Worm (Caenorhabditis elegans) whole organism, early embryonic: ENCODE results near the gene W07G4.5.

Experiments
- B0310.2 ChIP-seq: sonication (generic microtip); optimal IDR thresholded peaks from 2 replicates; lab custom pipeline; 2016; ENCODE audit warnings: mild to moderate bottlenecking, missing genetic modification characterization, missing compliant biosample characterization
- F13C5.2 ChIP-seq: sonication (generic microtip); optimal IDR thresholded peaks from 2 replicates; lab custom pipeline; 2017; ENCODE audit warnings: mild to moderate bottlenecking, missing genetic modification characterization, inconsistent platforms, missing compliant biosample characterization
- aly-1 ChIP-seq: sonication (generic microtip); optimal IDR thresholded peaks from 2 replicates; lab custom pipeline; 2016; ENCODE audit warnings: missing genetic modification characterization, missing compliant biosample characterization
- ama-1 ChIP-seq: fragments of 150-350 bp; optimal IDR thresholded peaks from 2 replicates; lab custom pipeline; 2014
- ceh-13 ChIP-seq: fragments of 200-800 bp; sonication (Bioruptor generic); optimal IDR thresholded peaks from 2 replicates; lab custom pipeline; 2018; ENCODE audit warnings: mild to moderate bottlenecking, missing genetic modification characterization, missing compliant biosample characterization
- ceh-36 ChIP-seq: sonication (generic microtip); optimal IDR thresholded peaks from 2 replicates; lab custom pipeline; 2016; ENCODE audit warnings: missing genetic modification characterization, inconsistent platforms, missing compliant biosample characterization
- ets-7 ChIP-seq: sonication (generic microtip); optimal IDR thresholded peaks from 2 replicates; lab custom pipeline; 2016; ENCODE audit warnings: missing genotype, missing genetic modification characterization, missing compliant biosample characterization
- flt-1 ChIP-seq: fragments of 200-800 bp; sonication (Bioruptor generic); IDR thresholded peaks from 2 replicates; pipeline ENCODE4 v1.3.6; 2022; ENCODE audit warnings: missing genetic modification characterization, missing compliant biosample characterization
- hmbx-1 ChIP-seq: sonication (generic microtip); optimal IDR thresholded peaks from 2 replicates; lab custom pipeline; 2016; ENCODE audit warnings: mild to moderate bottlenecking, missing genetic modification characterization, missing compliant biosample characterization
- hmg-4 ChIP-seq: fragments of 200-800 bp; sonication (Bioruptor generic); optimal IDR thresholded peaks from 2 replicates; lab custom pipeline; 2018; ENCODE audit warnings: mild to moderate bottlenecking, missing genetic modification characterization, missing compliant biosample characterization
- hnd-1 ChIP-seq: sonication (generic microtip); optimal IDR thresholded peaks from 2 replicates; lab custom pipeline; 2016; ENCODE audit warnings: missing genetic modification characterization, missing compliant biosample characterization
- pes-1 ChIP-seq: fragments of 200-800 bp; sonication (Bioruptor generic); IDR thresholded peaks from 2 replicates; pipeline ENCODE4 v1.3.6; 2022; ENCODE audit warnings: missing genetic modification reagents, missing genetic modification characterization, missing compliant biosample characterization
- scrt-1 ChIP-seq: fragments of 200-800 bp; sonication (Bioruptor generic); IDR thresholded peaks from 2 replicates; pipeline ENCODE4 v1.3.6; 2022; ENCODE audit warnings: missing genetic modification characterization, missing compliant biosample characterization
- sea-1 ChIP-seq: fragments of 200-800 bp; sonication (Bioruptor generic); conservative IDR thresholded peaks from 2 replicates; pipeline ENCODE4 v1.3.6; 2022; ENCODE audit warnings: missing genetic modification characterization, missing compliant biosample characterization
- tbx-11 ChIP-seq: fragments of 200-800 bp; sonication (Bioruptor generic); IDR thresholded peaks from 2 replicates; pipeline ENCODE4 v1.3.6; 2022; ENCODE audit warnings: missing genetic modification characterization, missing compliant biosample characterization
- tbx-37 ChIP-seq: fragments of 200-800 bp; sonication (Bioruptor generic); conservative IDR thresholded peaks from 2 replicates; pipeline ENCODE4 v1.3.6; 2022; ENCODE audit warnings: missing genetic modification reagents, missing genetic modification characterization, missing compliant biosample characterization
- tra-4 ChIP-seq: sonication (generic microtip); optimal IDR thresholded peaks from 2 replicates; lab custom pipeline; 2017; ENCODE audit warnings: missing genetic modification characterization, missing compliant biosample characterization

The W07G4.5 gene

DNA sequence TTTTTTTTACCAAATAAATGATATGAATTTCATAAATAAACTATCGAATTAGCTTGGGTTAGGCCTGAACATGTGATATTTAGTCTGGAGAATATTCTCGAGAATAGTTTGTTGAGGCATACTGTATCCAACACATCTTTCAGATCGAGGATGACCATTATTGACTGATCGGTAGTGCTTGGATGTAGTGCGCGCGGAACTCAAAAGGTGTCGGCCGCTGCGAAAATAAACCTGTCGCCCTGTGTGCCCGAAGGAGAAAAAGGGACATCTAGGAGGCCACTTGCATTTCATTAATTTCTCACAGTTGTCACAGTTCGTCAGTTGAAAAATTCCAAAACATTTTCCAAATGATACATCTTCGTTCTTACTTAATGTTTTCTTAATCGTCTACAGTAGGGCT is 16.4 kb downstream of the W07G4.5 start:
- TF ChIP-seq ets-7 (tag; lab: Kevin White, UChicago) (no peak), flt-1 (GFP tag; lab: Robert Waterston, UW) (no peak), pes-1 (no peak), tbx-11 (GFP tag; lab: Robert Waterston, UW) (no peak), ama-1 (lab: Kevin White, UChicago) (no peak), ceh-13 (GFP tag; lab: Kevin White, UChicago) (no peak), hnd-1 (tag; lab: Kevin White, UChicago) (no peak), hmbx-1 (tag; lab: Kevin White, UChicago) (no peak), tbx-37 (GFP tag; lab: Robert Waterston, UW) (no peak), ceh-36 (tag; lab: Kevin White, UChicago) (no peak), sea-1 (GFP tag; lab: Robert Waterston, UW) (no peak), B0310.2 (no peak)

ce11 chrV:13070278-13070677 is 22.5 kb downstream of the W07G4.5 start:
- TF ChIP-seq ama-1 (lab: Kevin White, UChicago) (no peak), B0310.2 (no peak), tbx-37 (GFP tag; lab: Robert Waterston, UW) (no peak), aly-1 (no peak), sea-1 (GFP tag; lab: Robert Waterston, UW) (no peak), ceh-13 (GFP tag; lab: Kevin White, UChicago) (no peak), ets-7 (tag; lab: Kevin White, UChicago) (no peak), scrt-1 (no peak), ceh-36 (tag; lab: Kevin White, UChicago) (no peak), hmg-4 (GFP tag; lab: Kevin White, UChicago) (no peak), tra-4 (no peak), hmbx-1 (tag; lab: Kevin White, UChicago) (no peak), tbx-11 (GFP tag; lab: Robert Waterston, UW) (no peak)

DNA sequence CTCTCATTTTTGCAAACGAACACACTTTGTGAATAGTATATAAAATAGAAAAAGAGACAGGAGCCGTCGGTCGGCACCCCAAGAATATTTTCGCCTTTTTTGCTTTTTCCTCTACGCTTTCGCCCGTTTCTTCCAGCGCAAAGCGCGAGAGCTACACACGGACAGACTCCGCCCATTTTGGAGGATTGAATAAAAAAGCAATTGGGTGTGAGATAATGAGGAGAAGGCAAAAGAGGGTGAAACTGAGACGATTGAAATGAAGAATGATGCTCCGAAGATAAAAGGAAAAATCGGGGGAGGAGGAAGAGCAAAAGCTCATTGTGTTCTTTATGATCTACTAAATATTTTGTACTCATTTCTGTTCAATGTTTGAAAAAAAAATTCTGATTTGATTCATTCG is 23.3 kb downstream of the W07G4.5 start, which contains the start of gene C34B4.3:
C34B4.3 (minus strand) TSS at position 101 of the 400 bp plus-strand sequence.
- TF ChIP-seq hmbx-1 (tag; lab: Kevin White, UChicago) (no peak), tbx-11 (GFP tag; lab: Robert Waterston, UW) (no peak), B0310.2 (no peak), F13C5.2 (tag; lab: Kevin White, UChicago) (no peak), sea-1 (GFP tag; lab: Robert Waterston, UW) (no peak), hnd-1 (tag; lab: Kevin White, UChicago) (no peak), pes-1 (no peak), tra-4 (no peak), hmg-4 (GFP tag; lab: Kevin White, UChicago) (no peak), ceh-36 (tag; lab: Kevin White, UChicago) (no peak), tbx-37 (GFP tag; lab: Robert Waterston, UW) (no peak), scrt-1 (no peak), ets-7 (tag; lab: Kevin White, UChicago) (no peak), ama-1 (lab: Kevin White, UChicago) (no peak), aly-1 (no peak), flt-1 (GFP tag; lab: Robert Waterston, UW) (no peak)

DNA sequence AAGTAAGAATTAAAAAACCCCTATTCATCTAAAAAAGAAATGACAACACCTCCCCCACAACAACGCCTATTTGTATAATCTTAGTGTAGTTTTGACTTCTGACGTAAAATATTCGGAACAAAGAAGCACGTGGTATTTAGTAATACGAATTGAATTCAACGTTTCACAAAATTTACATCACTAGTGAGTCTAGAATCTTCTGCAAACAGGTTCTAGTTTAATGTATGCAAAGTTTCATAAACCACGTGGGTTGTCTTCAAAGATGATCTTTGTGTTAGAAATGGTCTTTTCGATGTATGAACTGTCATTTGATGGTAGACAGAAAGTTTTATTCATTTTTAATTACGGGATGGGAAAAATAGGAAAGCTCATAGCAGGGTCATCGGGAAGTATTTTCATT is 25.4 kb downstream of the W07G4.5 start:
- TF ChIP-seq F13C5.2 (tag; lab: Kevin White, UChicago) (no peak), B0310.2 (no peak), hmg-4 (GFP tag; lab: Kevin White, UChicago) (no peak), aly-1 (no peak), hmbx-1 (tag; lab: Kevin White, UChicago) (no peak), sea-1 (GFP tag; lab: Robert Waterston, UW) (no peak), ama-1 (lab: Kevin White, UChicago) (no peak), flt-1 (GFP tag; lab: Robert Waterston, UW) (no peak), tbx-11 (GFP tag; lab: Robert Waterston, UW) (no peak), ets-7 (tag; lab: Kevin White, UChicago) (no peak), tbx-37 (GFP tag; lab: Robert Waterston, UW) (no peak), ceh-13 (GFP tag; lab: Kevin White, UChicago) (no peak), ceh-36 (tag; lab: Kevin White, UChicago) (no peak), pes-1 (no peak), hnd-1 (tag; lab: Kevin White, UChicago) (no peak), tra-4 (no peak), scrt-1 (no peak)

DNA sequence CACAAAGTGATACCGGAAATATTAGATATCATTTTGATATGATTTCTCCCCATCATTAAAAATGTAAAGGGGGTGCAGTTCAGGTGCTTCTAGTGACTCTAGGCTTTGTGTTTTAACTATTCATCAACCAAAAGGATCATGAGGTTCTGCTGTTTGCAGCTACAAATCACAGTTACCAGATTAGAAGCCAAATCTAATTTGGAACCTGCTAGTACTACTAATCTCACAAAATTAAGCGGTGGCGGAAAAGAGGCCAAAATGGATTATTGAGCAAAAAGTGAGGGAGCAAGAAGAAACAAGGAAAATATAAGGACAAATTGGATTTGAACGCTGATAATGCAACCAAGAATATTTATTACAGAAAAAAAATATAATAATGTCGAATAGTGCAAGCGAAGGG is 26.4 kb downstream of the W07G4.5 start:
- TF ChIP-seq aly-1, result no peak
- no peak for TF ChIP-seq hmbx-1 (tag; lab: Kevin White, UChicago)
- TF ChIP-seq tbx-37 (GFP tag; lab: Robert Waterston, UW), result no peak
- TF ChIP-seq B0310.2, result no peak
- TF ChIP-seq tbx-11 (GFP tag; lab: Robert Waterston, UW), result no peak
- no peak for TF ChIP-seq hmg-4 (GFP tag; lab: Kevin White, UChicago)
- no peak for TF ChIP-seq hnd-1 (tag; lab: Kevin White, UChicago)
- TF ChIP-seq pes-1, result no peak
- TF ChIP-seq ceh-13 (GFP tag; lab: Kevin White, UChicago), result no peak
- no peak for TF ChIP-seq flt-1 (GFP tag; lab: Robert Waterston, UW)
- no peak for TF ChIP-seq sea-1 (GFP tag; lab: Robert Waterston, UW)
- TF ChIP-seq ceh-36 (tag; lab: Kevin White, UChicago), result no peak
- TF ChIP-seq F13C5.2 (tag; lab: Kevin White, UChicago), result no peak
- TF ChIP-seq scrt-1, result no peak
- TF ChIP-seq ets-7 (tag; lab: Kevin White, UChicago), result no peak
- TF ChIP-seq ama-1 (lab: Kevin White, UChicago), result no peak
- no peak for TF ChIP-seq tra-4

DNA sequence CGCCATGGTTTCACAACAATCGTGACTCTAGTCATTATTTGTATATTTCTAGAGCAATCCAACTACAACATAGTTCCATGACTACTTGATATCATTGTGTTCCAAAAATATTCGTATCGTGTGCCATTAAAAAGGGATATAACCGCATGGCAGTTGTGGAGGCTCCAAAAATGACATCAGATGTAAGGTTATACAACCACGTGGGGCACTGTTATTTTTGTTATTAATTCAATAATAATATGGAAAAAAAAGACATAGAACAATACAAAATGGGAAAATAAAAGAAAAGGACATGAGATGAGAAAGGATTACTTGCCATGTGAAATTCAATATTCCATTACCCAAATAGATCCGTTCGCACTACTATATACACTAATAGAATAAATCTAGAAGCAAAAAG is 27.7 kb downstream of the W07G4.5 start:
- TF ChIP-seq hmbx-1 (tag; lab: Kevin White, UChicago) (no peak), hmg-4 (GFP tag; lab: Kevin White, UChicago) (no peak), ets-7 (tag; lab: Kevin White, UChicago) (no peak), aly-1 (no peak), tbx-11 (GFP tag; lab: Robert Waterston, UW) (no peak), pes-1 (no peak), tbx-37 (GFP tag; lab: Robert Waterston, UW) (no peak), F13C5.2 (tag; lab: Kevin White, UChicago) (no peak), sea-1 (GFP tag; lab: Robert Waterston, UW) (no peak)
